Worm (Caenorhabditis elegans) whole organism, young adult: Measurements from ENCODE around the gene F55A11.6.

Experiments
- hmg-20 ChIP-seq: fragments of 200-800 bp; sonication (Bioruptor generic); IDR thresholded peaks from 2 replicates; pipeline ENCODE4 v1.3.6; 2022; ENCODE audit warnings: missing genetic modification reagents, missing genetic modification characterization, missing compliant biosample characterization
- ztf-28 ChIP-seq: fragments of 200-800 bp; sonication (Bioruptor generic); IDR thresholded peaks from 2 replicates; pipeline ENCODE4 v1.3.6; 2022; ENCODE audit warnings: missing genetic modification reagents, missing genetic modification characterization, missing compliant biosample characterization

- no peak for TF ChIP-seq hmg-20 (GFP tag; lab: Robert Waterston, UW)
- TF ChIP-seq ztf-28 (GFP tag; lab: Robert Waterston, UW), result no peak
These were observed 9.6 kb upstream of the F55A11.6 start, which contains the start of gene sel-11 for ce11 chrV:11767028-11767427.
